Worm (Caenorhabditis elegans) whole organism, midembryonic: Measurements from ENCODE around the gene metl-1.

Source experiments
- T22C8.4 ChIP-seq: fragments of 200-800 bp; sonication (Bioruptor generic); IDR thresholded peaks from 2 replicates; pipeline ENCODE4 v1.3.6; 2022; ENCODE audit warnings: missing genetic modification characterization, missing compliant biosample characterization
- flt-1 ChIP-seq: fragments of 200-800 bp; sonication (Bioruptor generic); IDR thresholded peaks from 2 replicates; pipeline ENCODE4 v1.3.6; 2022; ENCODE audit warnings: missing genetic modification characterization, missing compliant biosample characterization
- klf-2 ChIP-seq: fragments of 200-800 bp; sonication (Bioruptor generic); conservative IDR thresholded peaks from 2 replicates; pipeline ENCODE4 v1.3.6; 2022; ENCODE audit warnings: missing genetic modification reagents, missing genetic modification characterization, missing compliant biosample characterization
- med-1 ChIP-seq: sonication (generic microtip); optimal IDR thresholded peaks from 2 replicates; lab custom pipeline; 2017; ENCODE audit warnings: missing genetic modification characterization, mild to moderate bottlenecking, missing compliant biosample characterization, antibody characterized with exemption, missing genetic modification reagents; ENCODE audit not compliant: insufficient read depth
- ref-1 ChIP-seq: fragments of 200-800 bp; sonication (Bioruptor generic); conservative IDR thresholded peaks from 2 replicates; pipeline ENCODE4 v1.3.6; 2022; ENCODE audit warnings: missing genetic modification reagents, missing genetic modification characterization, missing compliant biosample characterization
- tab-1 ChIP-seq: fragments of 200-800 bp; sonication (Bioruptor generic); IDR thresholded peaks from 2 replicates; pipeline ENCODE4 v1.3.6; 2022; ENCODE audit warnings: missing genetic modification characterization, missing compliant biosample characterization
- ztf-23 ChIP-seq: fragments of 200-800 bp; sonication (Bioruptor generic); IDR thresholded peaks from 2 replicates; pipeline ENCODE4 v1.3.6; 2022; ENCODE audit warnings: missing genetic modification reagents, missing genetic modification characterization, missing compliant biosample characterization

DNA sequence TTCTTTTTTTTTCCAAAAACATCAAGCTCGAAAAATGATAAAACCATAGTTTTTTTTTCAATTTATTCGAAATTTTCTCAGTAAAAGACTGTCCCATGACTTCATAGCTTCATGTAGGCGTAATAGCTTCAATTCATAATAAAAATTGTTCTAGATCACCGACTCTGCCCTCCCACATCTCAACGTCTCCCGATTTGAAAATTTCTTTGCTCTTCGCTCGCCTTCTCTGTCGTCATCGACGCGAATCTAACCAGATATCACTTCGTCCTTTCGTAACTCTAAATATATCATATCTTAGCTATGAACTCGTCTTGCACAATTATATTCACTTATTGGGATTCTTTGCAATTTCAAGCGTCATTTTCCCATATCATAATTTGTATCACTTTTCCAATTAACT, 41.4 kb upstream of the metl-1 start, which contains the start of gene srh-44:
- TF ChIP-seq med-1 = no peak
- no peak for TF ChIP-seq flt-1 (GFP tag; lab: Robert Waterston, UW)
- no peak for TF ChIP-seq T22C8.4
- TF ChIP-seq tab-1 = no peak
- no peak for TF ChIP-seq ztf-23 (GFP tag; lab: Robert Waterston, UW)
- no peak for TF ChIP-seq ref-1 (GFP tag; lab: Robert Waterston, UW)
- TF ChIP-seq klf-2 (GFP tag; lab: Robert Waterston, UW) = no peak
